Worm (Caenorhabditis elegans): ENCODE results near the gene cap-2.

- no peak for TF ChIP-seq nhr-76 (tag; optimal IDR thresholded peaks at IDR 0.05)
- no peak for TF ChIP-seq blmp-1 (tag; optimal IDR thresholded peaks at IDR 0.05)
- no peak for TF ChIP-seq lin-13 (tag; optimal IDR thresholded peaks at IDR 0.05)
- no peak for TF ChIP-seq snpc-4 (tag; optimal IDR thresholded peaks at IDR 0.05)
- TF ChIP-seq pha-4 (tag; optimal IDR thresholded peaks at IDR 0.05): no peak
- no peak for TF ChIP-seq nhr-28 (tag; optimal IDR thresholded peaks at IDR 0.05)
- TF ChIP-seq lsy-2 (tag; optimal IDR thresholded peaks at IDR 0.05): no peak
- TF ChIP-seq unc-39 (tag; optimal IDR thresholded peaks at IDR 0.05): no peak
These were observed 11.6 kb downstream of the cap-2 start, which contains the start of gene lurp-1 for ce11 chrII:10880625-10881024.

All from whole organism, mixed stage, embryonic.